Worm (Caenorhabditis elegans) whole organism, L2 larva: ENCODE data around the gene gst-5.

ENCODE experiments used
- C34F6.9 ChIP-seq: fragments of 150-350 bp; optimal IDR thresholded peaks from 2 replicates; lab custom pipeline; 2014; ENCODE audit warnings: missing biosample characterization, missing genetic modification characterization
- F13H6.1 ChIP-seq: sonication (generic microtip); optimal IDR thresholded peaks from 2 replicates; lab custom pipeline; 2016; ENCODE audit warnings: missing genetic modification characterization, missing compliant biosample characterization
- Y55F3AM.14 ChIP-seq: fragments of 200-800 bp; sonication (Bioruptor generic); optimal IDR thresholded peaks from 2 replicates; lab custom pipeline; 2018; ENCODE audit warnings: mild to moderate bottlenecking, missing genetic modification characterization, missing compliant biosample characterization
- ZK546.5 ChIP-seq: sonication (generic microtip); optimal IDR thresholded peaks from 2 replicates; lab custom pipeline; 2017; ENCODE audit warnings: missing biosample characterization, missing genetic modification characterization
- aly-2 ChIP-seq: fragments of 150-350 bp; optimal IDR thresholded peaks from 2 replicates; lab custom pipeline; 2014; ENCODE audit warnings: missing biosample characterization, missing genetic modification characterization
- ama-1 ChIP-seq: fragments of 150-350 bp; optimal IDR thresholded peaks from 2 replicates; lab custom pipeline; 2018; ENCODE audit warnings: inconsistent platforms
- ceh-16 ChIP-seq: fragments of 150-350 bp; optimal IDR thresholded peaks from 2 replicates; lab custom pipeline; 2014; ENCODE audit warnings: missing biosample characterization, missing genetic modification characterization
- ceh-82 ChIP-seq: fragments of 150-350 bp; optimal IDR thresholded peaks from 2 replicates; lab custom pipeline; 2014; ENCODE audit warnings: missing biosample characterization, missing genetic modification characterization
- dmd-4 ChIP-seq: sonication (generic microtip); optimal IDR thresholded peaks from 2 replicates; lab custom pipeline; 2017; ENCODE audit warnings: missing biosample characterization, missing genetic modification characterization
- elt-1 ChIP-seq: fragments of 150-350 bp; optimal IDR thresholded peaks from 2 replicates; lab custom pipeline; 2014; ENCODE audit warnings: missing biosample characterization, missing genetic modification characterization
- fos-1 ChIP-seq: fragments of 150-350 bp; optimal IDR thresholded peaks from 2 replicates; lab custom pipeline; 2014; ENCODE audit warnings: missing biosample characterization, missing genetic modification characterization
- lin-13 ChIP-seq: fragments of 150-350 bp; optimal IDR thresholded peaks from 2 replicates; lab custom pipeline; 2014; ENCODE audit warnings: missing biosample characterization, missing genetic modification reagents, missing genetic modification characterization
- lin-39 ChIP-seq: fragments of 150-350 bp; optimal IDR thresholded peaks from 2 replicates; lab custom pipeline; 2014; ENCODE audit warnings: missing biosample characterization, missing genetic modification reagents, missing genetic modification characterization
- lsy-2 ChIP-seq, 2 experiments: fragments of 150-350 bp in 1 of 2; sonication (generic microtip) in 1 of 2; optimal IDR thresholded peaks; 2 replicates each; lab custom pipeline; 2014 to 2017; ENCODE audit warnings: missing biosample characterization in 2 of 2, missing genetic modification characterization in 2 of 2
- mab-5 ChIP-seq: fragments of 150-350 bp; optimal IDR thresholded peaks from 2 replicates; lab custom pipeline; 2014; ENCODE audit warnings: missing biosample characterization, missing genetic modification characterization
- mbf-1 ChIP-seq: sonication (generic microtip); optimal IDR thresholded peaks from 2 replicates; lab custom pipeline; 2017; ENCODE audit warnings: missing biosample characterization, missing genetic modification characterization
- mdl-1 ChIP-seq, 2 experiments: fragments of 150-350 bp in 1 of 2; sonication (generic microtip) in 1 of 2; optimal IDR thresholded peaks; 2 replicates each; lab custom pipeline; 2017; ENCODE audit warnings: missing biosample characterization in 2 of 2, missing genetic modification characterization in 2 of 2
- nhr-11 ChIP-seq: fragments of 150-350 bp; optimal IDR thresholded peaks from 2 replicates; lab custom pipeline; 2014; ENCODE audit warnings: missing biosample characterization, missing genetic modification characterization
- nhr-129 ChIP-seq: fragments of 150-350 bp; optimal IDR thresholded peaks from 2 replicates; lab custom pipeline; 2014; ENCODE audit warnings: missing biosample characterization, missing genetic modification characterization
- nhr-21 ChIP-seq: fragments of 150-350 bp; optimal IDR thresholded peaks from 2 replicates; lab custom pipeline; 2014; ENCODE audit warnings: missing biosample characterization, missing genetic modification characterization
- nhr-237 ChIP-seq: fragments of 150-350 bp; optimal IDR thresholded peaks from 2 replicates; lab custom pipeline; 2014; ENCODE audit warnings: missing biosample characterization, missing genetic modification characterization
- nhr-25 ChIP-seq: fragments of 150-350 bp; sonication (generic microtip); optimal IDR thresholded peaks from 3 replicates; lab custom pipeline; 2014; ENCODE audit warnings: missing biosample characterization, missing genetic modification characterization
- nhr-77 ChIP-seq: fragments of 150-350 bp; optimal IDR thresholded peaks from 2 replicates; lab custom pipeline; 2014; ENCODE audit warnings: missing biosample characterization, missing genetic modification characterization
- peb-1 ChIP-seq: fragments of 150-350 bp; optimal IDR thresholded peaks from 2 replicates; lab custom pipeline; 2014; ENCODE audit warnings: missing biosample characterization, missing genetic modification characterization
- sem-4 ChIP-seq: fragments of 150-350 bp; optimal IDR thresholded peaks from 2 replicates; lab custom pipeline; 2014; ENCODE audit warnings: missing biosample characterization, missing genetic modification reagents, missing genetic modification characterization
- sma-3 ChIP-seq: sonication (generic microtip); optimal IDR thresholded peaks from 2 replicates; lab custom pipeline; 2016; ENCODE audit warnings: missing genetic modification reagents, missing genetic modification characterization, missing compliant biosample characterization
- sma-9 ChIP-seq, 2 experiments: fragments of 150-350 bp in 1 of 2; sonication (generic microtip) in 1 of 2; optimal IDR thresholded peaks; 2 replicates each; lab custom pipeline; 2014 to 2016; ENCODE audit warnings: missing genetic modification characterization in 2 of 2, mild to moderate bottlenecking in 1 of 2, missing biosample characterization in 1 of 2, missing compliant biosample characterization in 1 of 2, missing genetic modification reagents in 1 of 2, moderate library complexity in 1 of 2
- snpc-4 ChIP-seq: fragments of 150-350 bp; optimal IDR thresholded peaks from 2 replicates; lab custom pipeline; 2014; ENCODE audit warnings: missing biosample characterization, missing genetic modification characterization
- unc-39 ChIP-seq: fragments of 150-350 bp; optimal IDR thresholded peaks from 2 replicates; lab custom pipeline; 2014; ENCODE audit warnings: missing biosample characterization, missing genetic modification characterization
- unc-55 ChIP-seq: fragments of 150-350 bp; sonication (generic microtip); optimal IDR thresholded peaks from 3 replicates; lab custom pipeline; 2014; ENCODE audit warnings: missing biosample characterization, missing genetic modification reagents, missing genetic modification characterization
- zag-1 ChIP-seq: fragments of 150-350 bp; optimal IDR thresholded peaks from 2 replicates; lab custom pipeline; 2014; ENCODE audit warnings: missing biosample characterization, missing genetic modification characterization
- ztf-1 ChIP-seq: fragments of 200-800 bp; sonication (Bioruptor generic); conservative IDR thresholded peaks from 2 replicates; pipeline ENCODE4 v1.3.6; 2022; ENCODE audit warnings: missing genetic modification characterization, missing compliant biosample characterization
- ztf-11 ChIP-seq: sonication (generic microtip); optimal IDR thresholded peaks from 2 replicates; lab custom pipeline; 2017; ENCODE audit warnings: missing biosample characterization, missing genetic modification characterization
- ztf-4 ChIP-seq: fragments of 150-350 bp; optimal IDR thresholded peaks from 2 replicates; lab custom pipeline; 2014; ENCODE audit warnings: missing biosample characterization, missing genetic modification characterization

Gene gst-5

ce11 chrII:10946848-10947247, 3.3 kb upstream of the gst-5 start:
- TF ChIP-seq sma-3 (GFP tag; lab: Kevin White, UChicago) (no peak), dmd-4 (tag; lab: Kevin White, UChicago) (no peak), ceh-16 (tag; lab: Kevin White, UChicago) (peak; percentile 20), snpc-4 (tag; lab: Kevin White, UChicago) (no peak), ztf-4 (tag; lab: Kevin White, UChicago) (peak; percentile 16), nhr-11 (tag; lab: Kevin White, UChicago) (no peak), sma-9 (GFP tag; optimal IDR thresholded peaks at IDR 0.05; lab: Kevin White, UChicago) (peak; percentile 11), sma-9 (tag; optimal IDR thresholded peaks at IDR 0.05; lab: Kevin White, UChicago) (no peak), nhr-25 (tag; lab: Kevin White, UChicago) (peak; percentile 2), lin-39 (tag; lab: Kevin White, UChicago) (peak; percentile 84), unc-55 (GFP tag; lab: Kevin White, UChicago) (peak; percentile 57), fos-1 (tag; lab: Kevin White, UChicago) (peak; percentile 28), nhr-77 (tag; lab: Kevin White, UChicago) (no peak), nhr-129 (tag; lab: Kevin White, UChicago) (peak; percentile 64), mdl-1 (tag; optimal IDR thresholded peaks at IDR 0.05; lab: Kevin White, UChicago) (peak in 1 of 2 experiments; percentile 23), ZK546.5 (tag; lab: Kevin White, UChicago) (no peak), lin-13 (no peak), elt-1 (tag; lab: Kevin White, UChicago) (no peak), ceh-82 (tag; lab: Kevin White, UChicago) (no peak), sem-4 (tag; lab: Kevin White, UChicago) (peak; percentile 44), mab-5 (peak; percentile 68), unc-39 (tag; lab: Kevin White, UChicago) (no peak), F13H6.1 (tag; lab: Kevin White, UChicago) (peak; percentile 6), ama-1 (no peak), C34F6.9 (peak; percentile 58), lsy-2 (tag; optimal IDR thresholded peaks at IDR 0.05; lab: Kevin White, UChicago) (peak in 1 of 2 experiments; percentile 50)
- TF ChIP-seq, all 48 proteins: peak for 14

ce11 chrII:10947317-10947716, 2.8 kb upstream of the gst-5 start, which contains the start of the genes tceb-3 and gskl-1:
TSS of gene tceb-3 (minus strand) at chrII:10947417.
TSS of gene gskl-1 (plus strand) at chrII:10947559.
- TF ChIP-seq ztf-11 (tag; lab: Kevin White, UChicago), result no peak
- no peak for TF ChIP-seq fos-1 (tag; lab: Kevin White, UChicago)
- no peak for TF ChIP-seq lin-13
- TF ChIP-seq nhr-21 (tag; lab: Kevin White, UChicago), result no peak
- TF ChIP-seq ceh-16 (tag; lab: Kevin White, UChicago), result no peak
- TF ChIP-seq zag-1 (tag; lab: Kevin White, UChicago), result no peak
- no peak for TF ChIP-seq mbf-1 (tag; lab: Kevin White, UChicago)
- no peak for TF ChIP-seq ztf-4 (tag; lab: Kevin White, UChicago)
- no peak for TF ChIP-seq nhr-25 (tag; lab: Kevin White, UChicago)
- TF ChIP-seq sma-3 (GFP tag; lab: Kevin White, UChicago), result no peak
- TF ChIP-seq nhr-237, result no peak
- no peak for TF ChIP-seq lin-39 (tag; lab: Kevin White, UChicago)
- TF ChIP-seq lsy-2 (tag; optimal IDR thresholded peaks at IDR 0.05; lab: Kevin White, UChicago), result no peak

ce11 chrII:10948236-10949025, 1.7 kb upstream of the gst-5 start:
- TF ChIP-seq Y55F3AM.14 (GFP tag; lab: Kevin White, UChicago), result no peak
- TF ChIP-seq ceh-16 (tag; lab: Kevin White, UChicago), result no peak
- TF ChIP-seq nhr-77 (tag; lab: Kevin White, UChicago), result no peak
- TF ChIP-seq ZK546.5 (tag; lab: Kevin White, UChicago), result no peak
- TF ChIP-seq aly-2 (tag; lab: Kevin White, UChicago), result no peak
- TF ChIP-seq nhr-21 (tag; lab: Kevin White, UChicago), result no peak
- TF ChIP-seq, all 48 proteins: peak for 0

ce11 chrII:10949383-10949782, 769 bp upstream of the gst-5 start:
- TF ChIP-seq fos-1 (tag; lab: Kevin White, UChicago) (no peak), ztf-1 (no peak), peb-1 (tag; lab: Kevin White, UChicago) (no peak), aly-2 (tag; lab: Kevin White, UChicago) (no peak)
